Fruit fly (Drosophila melanogaster): Measurements from ENCODE around the gene MFS10.

MFS10 gene

DNA sequence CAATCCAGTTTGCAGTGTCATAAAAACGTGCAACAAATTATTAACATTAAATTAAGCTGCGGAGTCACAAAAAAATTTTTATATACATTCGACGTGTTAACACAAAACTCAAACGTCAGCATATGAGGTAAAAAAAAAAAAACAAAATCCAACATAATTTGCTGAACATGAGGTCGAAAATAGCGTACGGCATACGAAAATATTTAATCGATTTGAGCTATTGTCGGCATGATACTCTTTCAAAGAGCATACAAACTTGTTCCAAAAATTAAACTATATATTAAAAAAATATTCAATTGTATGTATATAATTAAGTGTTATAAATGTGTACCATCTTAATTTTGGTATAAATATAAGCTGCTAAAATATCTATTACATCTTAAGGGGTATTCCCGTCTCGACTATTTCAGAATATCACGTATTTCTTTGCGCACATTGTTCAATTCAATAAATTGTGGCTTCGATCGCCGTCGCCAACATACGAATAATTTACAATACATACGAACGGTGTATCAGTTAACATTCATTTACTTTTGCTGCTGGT lies 19.2 kb upstream of the MFS10 start (continued):
- TF ChIP-seq CG10959 (GFP tag; IDR thresholded peaks at IDR 0.05) (no peak), CG18476 (GFP tag; optimal IDR thresholded peaks at IDR 0.05) (no peak), CG17385 (GFP tag; optimal IDR thresholded peaks at IDR 0.05) (peak; percentile 47), Rx (GFP tag; IDR thresholded peaks at IDR 0.05) (0 out of 2 replicates have a peak, but pooled peaks have one; percentile 4), Taf1 (GFP tag; IDR thresholded peaks at IDR 0.05) (no peak), CG14441 (GFP tag; IDR thresholded peaks at IDR 0.05) (peak; percentile 59; the same call in 1 of the 2 replicates), tap (tag; optimal IDR thresholded peaks at IDR 0.05) (peak; percentile 49), CG6854 (GFP tag; optimal IDR thresholded peaks at IDR 0.05) (no peak), Dbx (GFP tag; IDR thresholded peaks at IDR 0.05) (peak; percentile 56; the same call in 1 of the 3 replicates), ranshi (GFP tag; IDR thresholded peaks at IDR 0.05) (peak; percentile 52; the same call in 1 of the 2 replicates), Med (GFP tag) (peak; percentile 29), usp (GFP tag; optimal IDR thresholded peaks at IDR 0.05) (no peak), CG32532 (GFP tag; IDR thresholded peaks at IDR 0.05) (peak; percentile 64; the same call in 1 of the 2 replicates), lab (GFP tag; optimal IDR thresholded peaks at IDR 0.05) (peak; percentile 71), Dek (tag; optimal IDR thresholded peaks at IDR 0.05) (peak; percentile 43), bbx (GFP tag; IDR thresholded peaks at IDR 0.05; ENCODE audit: partially characterized antibody) (no peak), Fer2 (tag; optimal IDR thresholded peaks at IDR 0.05) (peak; percentile 19), wor (GFP tag; IDR thresholded peaks at IDR 0.05) (no peak), BEAF-32 (GFP tag; optimal IDR thresholded peaks at IDR 0.05) (no peak), Bdp1 (GFP tag; optimal IDR thresholded peaks at IDR 0.05) (no peak), phol (tag; optimal IDR thresholded peaks at IDR 0.05) (peak; percentile 46), da (GFP tag; optimal IDR thresholded peaks at IDR 0.05) (no peak), Mad (GFP tag; optimal IDR thresholded peaks at IDR 0.05) (no peak), dpn (GFP tag; optimal IDR thresholded peaks at IDR 0.05) (peak in 1 of 2 experiments; percentile 16), grn (GFP tag; optimal IDR thresholded peaks at IDR 0.05) (no peak), CG3995 (GFP tag; optimal IDR thresholded peaks at IDR 0.05) (no peak), cas (GFP tag; IDR thresholded peaks at IDR 0.05) (no peak), ac (GFP tag; optimal IDR thresholded peaks at IDR 0.05) (no peak), CG14860 (GFP tag; IDR thresholded peaks at IDR 0.05; ENCODE audit: partially characterized antibody) (no peak), CG7839 (tag; optimal IDR thresholded peaks at IDR 0.05) (peak; percentile 61), sr (GFP tag; IDR thresholded peaks at IDR 0.05) (no peak), Dad (GFP tag; optimal IDR thresholded peaks at IDR 0.05) (no peak), vfl (GFP tag; optimal IDR thresholded peaks at IDR 0.05) (no peak), CG11504 (tag; optimal IDR thresholded peaks at IDR 0.05) (peak; percentile 76), zfh2 (GFP tag; optimal IDR thresholded peaks at IDR 0.05) (no peak), CG6791 (GFP tag; IDR thresholded peaks at IDR 0.05; ENCODE audit: partially characterized antibody) (no peak), bab2 (GFP tag; optimal IDR thresholded peaks at IDR 0.05) (no peak), CG1529 (GFP tag; optimal IDR thresholded peaks at IDR 0.05) (no peak), zen (tag; optimal IDR thresholded peaks at IDR 0.05) (no peak), dysf (GFP tag; IDR thresholded peaks at IDR 0.05) (peak; percentile 75), D19B (GFP tag; optimal IDR thresholded peaks at IDR 0.05) (peak; percentile 88), lov (optimal IDR thresholded peaks at IDR 0.05) (no peak), lov (GFP tag; IDR thresholded peaks at IDR 0.05) (no peak), CG31388 (GFP tag; optimal IDR thresholded peaks at IDR 0.05) (no peak), CG43689 (GFP tag; IDR thresholded peaks at IDR 0.05) (0 out of 2 replicates have a peak, but pooled peaks have one; percentile 13), Ptx1 (GFP tag; IDR thresholded peaks at IDR 0.05) (peak; percentile 71), CG34422 (GFP tag; IDR thresholded peaks at IDR 0.05) (peak; percentile 41; the same call in 1 of the 3 replicates), CG33213 (GFP tag; optimal IDR thresholded peaks at IDR 0.05) (no peak), hth (optimal IDR thresholded peaks at IDR 0.05) (no peak), aop (GFP tag; IDR thresholded peaks at IDR 0.05) (no peak), CG10147 (GFP tag; optimal IDR thresholded peaks at IDR 0.05) (peak; percentile 16)

All from whole organism, embryonic.